Worm (Caenorhabditis elegans) whole organism, L4/young adult: ENCODE results near the gene clec-168.

Experiments
- dao-5 ChIP-seq: sonication (generic microtip); optimal IDR thresholded peaks from 2 replicates; lab custom pipeline; 2016; ENCODE audit warnings: missing genotype, missing genetic modification characterization, moderate library complexity, missing compliant biosample characterization
- him-1 ChIP-seq: sonication (generic microtip); optimal IDR thresholded peaks from 2 replicates; lab custom pipeline; 2016; ENCODE audit warnings: missing genotype, missing genetic modification reagents, missing genetic modification characterization, missing compliant biosample characterization

DNA sequence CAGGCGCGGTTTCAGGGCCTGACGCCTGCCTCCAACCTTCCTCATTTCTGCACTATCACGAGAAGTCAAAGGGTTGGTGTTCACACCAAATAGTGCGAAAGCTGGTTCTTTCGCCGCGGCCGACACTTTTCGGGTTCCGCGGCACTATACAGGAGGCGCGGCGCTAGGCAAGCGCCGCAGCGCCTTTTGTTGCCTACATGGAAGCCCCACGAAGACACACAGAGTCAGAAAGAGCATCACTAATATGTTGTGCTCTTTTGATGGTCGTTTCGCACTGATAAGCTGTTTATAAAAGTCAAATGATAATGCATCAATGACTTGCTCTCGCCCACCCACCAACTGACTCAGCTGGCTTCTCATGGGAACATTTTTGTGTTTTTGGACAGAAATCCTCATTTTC lies 44.9 kb upstream of the clec-168 start:
- TF ChIP-seq dao-5 (tag; lab: Kevin White, UChicago) (no peak), him-1 (tag; lab: Kevin White, UChicago) (no peak)
